Fruit fly (Drosophila melanogaster): ENCODE data around the gene CG9578.
"Not testable (repeated sequence)": the region's sequence is repeated elsewhere in the genome, so short reads cannot be mapped to it uniquely, and the experiment has no call there.

Gene CG9578

DNA sequence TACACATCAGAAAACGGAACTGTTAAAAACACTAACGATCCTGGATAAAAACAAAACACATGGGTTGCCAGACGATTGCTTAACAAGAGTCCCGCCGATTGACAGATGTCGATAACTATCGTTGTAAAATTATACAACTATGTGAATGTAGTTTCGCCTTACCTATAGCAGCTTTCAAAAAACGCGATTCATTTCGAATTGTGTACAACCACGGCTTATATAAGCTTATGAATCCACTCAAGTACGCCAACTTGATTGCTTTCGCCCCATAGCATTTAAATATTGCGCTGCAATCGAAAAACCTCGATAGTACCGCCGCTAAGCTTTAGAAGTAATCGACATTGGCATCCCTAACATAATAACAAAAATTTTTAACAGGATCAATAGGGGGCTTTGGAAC lies at the start of gene CG9578, which contains the start of gene CG9581:
Gene CG9578 (plus strand): TSS at position 325 of the 400 bp plus-strand sequence.
Gene CG9581 (minus strand): TSS at position 84 of the 400 bp plus-strand sequence.
- no peak for TF ChIP-seq Sin3A (optimal IDR thresholded peaks at IDR 0.05)
- TF ChIP-seq insv (optimal IDR thresholded peaks at IDR 0.05): no peak

DNA sequence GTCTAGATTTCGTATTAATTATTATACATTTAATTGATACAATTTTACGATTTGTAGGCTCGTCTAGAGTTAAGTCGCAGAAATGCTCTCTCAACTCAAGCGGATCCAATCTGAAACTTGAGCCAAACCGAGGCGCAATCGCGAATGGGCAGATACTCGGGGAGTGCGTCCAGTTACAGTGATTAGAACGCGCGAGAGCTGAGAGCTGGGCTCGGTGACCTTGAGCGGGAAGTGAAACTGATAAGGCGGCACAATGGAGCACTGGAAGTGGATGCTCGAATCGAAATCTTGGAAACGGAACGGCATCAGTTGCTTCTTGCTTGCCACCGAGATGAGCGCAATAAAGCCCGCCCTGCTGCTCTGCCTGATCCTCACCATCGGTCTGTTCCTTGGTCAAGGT lies 47.9 kb upstream of the CG9578 start, which contains the start of gene CG34331:
Gene CG34331 (plus strand): TSS at position 301 of the 400 bp plus-strand sequence.
- TF ChIP-seq ttk (optimal IDR thresholded peaks at IDR 0.05): no peak
- TF ChIP-seq h (optimal IDR thresholded peaks at IDR 0.05): no peak
- no peak for TF ChIP-seq insv (optimal IDR thresholded peaks at IDR 0.05)
- no peak for TF ChIP-seq Myc (optimal IDR thresholded peaks at IDR 0.05)
- no peak for TF ChIP-seq psq (optimal IDR thresholded peaks at IDR 0.05)
- TF ChIP-seq Sin3A (optimal IDR thresholded peaks at IDR 0.05): no peak

DNA sequence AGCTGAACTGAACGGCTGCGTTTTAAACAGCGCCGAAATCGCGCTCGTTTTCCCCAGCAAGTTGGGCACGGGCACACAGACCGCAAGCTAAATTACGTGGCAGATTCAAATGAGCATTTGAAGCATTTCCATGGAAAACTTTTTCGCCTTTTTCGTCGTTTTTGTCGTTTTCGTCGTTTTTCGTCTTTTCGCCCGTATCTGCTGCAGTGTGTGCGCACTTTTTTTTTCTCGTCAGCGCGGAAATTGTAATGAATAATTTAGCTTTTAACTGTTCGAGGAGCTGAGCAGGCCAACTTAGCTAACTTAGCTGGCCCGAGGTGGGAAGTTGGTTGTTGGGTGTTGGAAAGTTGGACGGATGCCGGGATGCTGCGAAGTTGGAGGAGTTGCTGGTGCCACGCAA lies 40.5 kb upstream of the CG9578 start:
- TF ChIP-seq Myc (optimal IDR thresholded peaks at IDR 0.05): no peak
- TF ChIP-seq h (optimal IDR thresholded peaks at IDR 0.05): no peak
- TF ChIP-seq Sin3A (optimal IDR thresholded peaks at IDR 0.05): no peak
- TF ChIP-seq ttk (optimal IDR thresholded peaks at IDR 0.05): no peak
- no peak for TF ChIP-seq psq (optimal IDR thresholded peaks at IDR 0.05)
- TF ChIP-seq insv (optimal IDR thresholded peaks at IDR 0.05): no peak

DNA sequence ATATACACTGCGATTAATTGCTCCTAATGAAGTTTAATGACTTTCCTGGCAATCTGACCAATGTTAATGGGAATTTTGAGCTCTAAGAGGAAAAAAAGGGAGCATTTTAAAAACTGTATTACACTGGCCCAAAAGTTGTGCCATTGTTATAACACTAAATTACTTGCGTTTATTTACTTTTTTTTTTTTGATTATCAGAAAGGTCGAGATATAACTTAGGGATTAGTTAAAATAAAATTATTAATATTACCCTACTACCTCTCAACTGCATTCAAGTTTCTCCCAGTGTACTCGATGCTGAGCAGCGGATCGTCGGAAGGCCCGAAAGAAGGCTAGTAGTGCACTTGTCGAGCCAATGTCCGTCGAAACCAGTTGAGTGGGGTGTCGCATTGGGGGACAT lies 39.5 kb upstream of the CG9578 start:
- no peak for TF ChIP-seq h (optimal IDR thresholded peaks at IDR 0.05)
- TF ChIP-seq Sin3A (optimal IDR thresholded peaks at IDR 0.05): no peak
- no peak for TF ChIP-seq Myc (optimal IDR thresholded peaks at IDR 0.05)
- no peak for TF ChIP-seq insv (optimal IDR thresholded peaks at IDR 0.05)
- TF ChIP-seq psq (optimal IDR thresholded peaks at IDR 0.05): no peak
- TF ChIP-seq ttk (optimal IDR thresholded peaks at IDR 0.05): no peak

DNA sequence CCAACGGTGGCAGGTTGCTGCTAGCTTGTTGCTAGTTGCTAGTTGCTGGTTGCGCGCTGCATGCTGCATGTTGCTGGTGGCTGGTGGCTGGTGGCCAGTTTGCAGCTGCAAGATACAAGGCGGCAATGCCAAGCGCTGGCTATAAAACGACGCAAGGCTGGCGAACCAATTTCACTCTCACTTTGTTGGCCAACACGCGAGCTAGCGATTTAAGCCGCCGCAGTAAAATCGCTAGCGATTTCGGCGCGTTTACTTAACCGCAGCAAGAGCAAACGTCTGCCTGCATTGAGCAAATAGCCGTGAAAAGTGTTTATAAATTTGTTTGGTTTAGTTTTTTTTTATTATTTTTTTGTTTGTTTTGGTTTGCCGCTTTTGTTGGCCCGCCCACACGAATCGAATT lies 36.6 kb upstream of the CG9578 start, which contains the start of gene CG15322:
Gene CG15322 (plus strand): TSS at position 148 of the 400 bp plus-strand sequence.
- TF ChIP-seq insv (optimal IDR thresholded peaks at IDR 0.05) (no peak), ttk (optimal IDR thresholded peaks at IDR 0.05) (no peak), psq (optimal IDR thresholded peaks at IDR 0.05) (no peak), Myc (optimal IDR thresholded peaks at IDR 0.05) (no peak), h (optimal IDR thresholded peaks at IDR 0.05) (no peak), Sin3A (optimal IDR thresholded peaks at IDR 0.05) (no peak)

DNA sequence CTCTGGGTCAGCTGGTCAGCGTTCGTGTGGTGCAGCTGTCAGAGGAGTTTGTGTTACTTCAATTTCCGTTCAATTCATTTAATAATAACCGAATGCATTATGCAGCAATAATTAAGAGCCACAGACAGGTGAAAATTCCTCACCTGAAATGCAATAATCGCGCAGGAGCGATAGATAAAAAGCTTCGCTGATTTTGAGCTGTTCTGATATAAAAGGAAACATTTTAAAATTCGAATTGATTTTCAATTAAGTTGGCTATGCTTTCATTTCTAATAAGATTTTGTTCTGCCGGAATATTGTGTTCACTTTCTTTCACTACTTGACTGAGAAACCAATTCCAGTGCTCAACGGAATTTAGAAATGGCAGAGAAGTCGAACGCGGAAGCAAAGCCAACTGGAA lies 30.5 kb upstream of the CG9578 start, which contains the start of gene CG42583:
Gene CG42583 (plus strand): TSS at position 301 of the 400 bp plus-strand sequence.
- TF ChIP-seq Sin3A (optimal IDR thresholded peaks at IDR 0.05): no peak
- TF ChIP-seq ttk (optimal IDR thresholded peaks at IDR 0.05): no peak
- TF ChIP-seq Myc (optimal IDR thresholded peaks at IDR 0.05): no peak
- no peak for TF ChIP-seq insv (optimal IDR thresholded peaks at IDR 0.05)
- TF ChIP-seq h (optimal IDR thresholded peaks at IDR 0.05): no peak
- TF ChIP-seq psq (optimal IDR thresholded peaks at IDR 0.05): no peak

DNA sequence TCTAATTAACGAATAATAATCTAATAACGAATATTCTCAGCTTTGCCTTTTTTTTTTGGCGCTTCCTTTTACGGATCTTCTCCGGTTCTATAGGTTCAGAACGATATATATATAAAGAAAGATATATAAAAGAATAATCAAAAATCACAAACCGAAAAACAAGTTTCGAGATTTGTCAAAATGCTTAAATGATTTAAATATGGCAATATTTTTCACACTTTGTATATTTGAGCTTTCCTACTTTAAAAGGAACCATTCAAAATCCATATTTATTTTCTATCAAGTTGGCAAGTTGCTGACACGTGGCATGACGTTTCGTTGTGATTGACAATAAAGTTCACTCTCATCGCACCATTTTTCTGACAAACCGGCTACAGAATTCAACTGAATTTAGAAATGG lies 29.3 kb upstream of the CG9578 start, which contains the start of gene CG34332:
Gene CG34332 (plus strand): TSS at position 301 of the 400 bp plus-strand sequence.
- TF ChIP-seq Myc (optimal IDR thresholded peaks at IDR 0.05) (no peak), h (optimal IDR thresholded peaks at IDR 0.05) (no peak), insv (optimal IDR thresholded peaks at IDR 0.05) (no peak), ttk (optimal IDR thresholded peaks at IDR 0.05) (no peak), Sin3A (optimal IDR thresholded peaks at IDR 0.05) (no peak), psq (optimal IDR thresholded peaks at IDR 0.05) (no peak)

DNA sequence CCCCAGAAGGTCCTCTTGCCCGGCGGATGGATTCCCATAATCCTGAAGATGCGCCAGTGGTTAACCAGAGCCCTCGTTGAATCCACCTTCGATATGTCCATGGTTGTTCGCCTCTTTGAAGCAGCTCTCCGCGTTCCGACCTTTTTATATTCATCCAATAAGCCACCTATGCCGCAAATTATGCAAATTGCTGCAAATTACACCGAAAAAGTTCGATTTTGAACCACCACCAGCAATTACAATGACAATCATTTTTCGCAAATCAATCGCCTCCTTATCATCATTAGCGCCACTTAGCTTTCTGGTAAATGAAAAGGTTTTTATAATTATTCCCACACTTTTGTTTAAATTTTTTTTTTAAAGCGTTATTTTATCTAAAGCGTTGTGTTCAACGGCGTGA lies 26.9 kb upstream of the CG9578 start, which contains the start of gene Or19a:
Gene Or19a (minus strand): TSS at position 101 of the 400 bp plus-strand sequence.
- not testable (repeated sequence) for TF ChIP-seq Myc, h, Sin3A (optimal IDR thresholded peaks at IDR 0.05)

DNA sequence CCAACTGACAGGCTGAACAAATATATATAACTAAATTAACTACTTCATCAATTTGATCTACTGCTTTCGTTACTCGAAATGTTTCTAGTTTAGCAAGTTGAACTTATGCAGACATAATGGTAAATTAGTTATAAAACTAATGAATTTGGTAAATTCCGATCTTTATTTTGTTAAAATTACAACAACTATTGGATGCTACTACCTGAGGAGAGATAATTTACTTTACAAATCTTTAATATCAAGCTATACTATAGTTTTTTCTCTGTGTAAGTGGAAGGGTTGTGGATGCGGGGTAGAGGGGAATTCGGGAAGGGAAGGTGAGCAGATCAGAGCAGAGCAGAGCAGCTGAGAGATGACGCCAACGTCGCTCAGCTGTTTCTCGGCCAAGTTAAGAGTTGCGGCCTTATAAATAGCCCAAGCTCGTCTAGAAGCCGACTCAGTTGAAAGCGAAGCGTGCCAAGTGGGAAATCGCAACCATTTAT lies 22.3 kb upstream of the CG9578 start, which contains the start of gene aspr:
Gene aspr (plus strand): TSS at position 432 of the 482 bp plus-strand sequence.
- TF ChIP-seq h (optimal IDR thresholded peaks at IDR 0.05) (no peak), Sin3A (optimal IDR thresholded peaks at IDR 0.05) (no peak), insv (optimal IDR thresholded peaks at IDR 0.05) (no peak), psq (optimal IDR thresholded peaks at IDR 0.05) (no peak), Myc (optimal IDR thresholded peaks at IDR 0.05) (no peak), ttk (optimal IDR thresholded peaks at IDR 0.05) (no peak)

DNA sequence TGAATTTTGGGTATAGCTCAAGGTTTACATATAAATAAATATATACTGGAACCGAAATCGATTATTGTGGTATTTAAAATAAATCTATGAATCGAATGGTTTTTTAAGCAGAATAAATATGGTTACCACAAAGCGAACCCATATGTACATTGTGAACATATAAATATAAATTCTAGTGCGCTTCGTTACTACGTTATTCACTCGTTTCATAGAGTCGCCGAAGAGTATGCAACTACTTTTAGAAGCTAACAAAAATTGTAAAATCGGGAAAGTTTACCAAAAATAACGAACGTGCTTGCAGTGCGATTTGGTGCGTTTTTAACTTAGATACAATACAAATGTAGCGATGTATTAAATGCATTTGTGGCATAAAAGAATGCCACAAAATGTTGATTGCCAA lies 14.1 kb upstream of the CG9578 start:
- TF ChIP-seq ttk (optimal IDR thresholded peaks at IDR 0.05): no peak
- TF ChIP-seq Myc (optimal IDR thresholded peaks at IDR 0.05): no peak
- TF ChIP-seq psq (optimal IDR thresholded peaks at IDR 0.05): no peak
- no peak for TF ChIP-seq Sin3A (optimal IDR thresholded peaks at IDR 0.05)
- TF ChIP-seq insv (optimal IDR thresholded peaks at IDR 0.05): no peak

DNA sequence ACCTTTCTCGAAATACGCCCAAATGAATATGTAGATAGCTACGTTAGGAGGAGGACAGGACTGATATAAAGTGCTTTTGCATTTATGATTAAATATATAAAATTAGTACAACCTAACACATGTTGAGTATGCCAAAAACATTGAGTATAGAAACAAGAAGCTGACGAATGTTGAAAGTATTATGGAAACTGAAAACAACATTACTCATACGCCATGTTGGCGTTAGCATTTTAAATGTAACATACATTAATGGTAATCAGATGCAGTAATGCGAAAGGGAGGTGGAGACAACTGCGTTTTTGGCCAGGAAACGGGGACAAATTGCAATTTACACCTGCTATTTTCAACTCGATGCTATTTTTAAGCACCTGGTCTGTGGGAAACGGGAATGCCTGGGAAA lies 11.5 kb upstream of the CG9578 start:
- TF ChIP-seq psq (optimal IDR thresholded peaks at IDR 0.05) (no peak), ttk (optimal IDR thresholded peaks at IDR 0.05) (no peak), h (optimal IDR thresholded peaks at IDR 0.05) (no peak), Myc (optimal IDR thresholded peaks at IDR 0.05) (no peak), insv (optimal IDR thresholded peaks at IDR 0.05) (no peak), Sin3A (optimal IDR thresholded peaks at IDR 0.05) (no peak)

DNA sequence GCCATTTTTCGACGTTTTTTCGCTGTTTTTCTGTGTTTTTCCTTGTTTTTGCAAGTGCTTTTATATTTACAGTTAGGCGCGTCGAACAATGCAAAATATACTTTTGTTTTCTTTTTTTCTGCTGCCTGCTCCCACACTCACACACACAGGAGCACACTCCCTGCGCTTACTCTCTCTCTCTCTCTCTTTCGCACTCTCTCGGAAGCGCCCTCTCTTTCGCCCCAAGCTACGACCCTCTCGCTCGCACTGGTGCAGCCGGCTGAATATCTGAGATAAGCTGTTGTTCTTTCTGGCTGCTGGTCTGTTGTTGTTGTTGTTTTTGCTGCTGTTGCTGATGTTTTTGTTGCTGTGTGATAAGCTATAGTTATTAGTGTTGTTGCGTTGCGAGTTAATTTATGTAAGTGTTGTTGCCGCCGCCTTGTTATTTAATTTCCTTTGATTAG lies 11.1 kb upstream of the CG9578 start:
- TF ChIP-seq ttk (optimal IDR thresholded peaks at IDR 0.05) (no peak), psq (optimal IDR thresholded peaks at IDR 0.05) (no peak), Sin3A (optimal IDR thresholded peaks at IDR 0.05) (no peak), h (optimal IDR thresholded peaks at IDR 0.05) (no peak), insv (optimal IDR thresholded peaks at IDR 0.05) (no peak), Myc (optimal IDR thresholded peaks at IDR 0.05) (no peak)

DNA sequence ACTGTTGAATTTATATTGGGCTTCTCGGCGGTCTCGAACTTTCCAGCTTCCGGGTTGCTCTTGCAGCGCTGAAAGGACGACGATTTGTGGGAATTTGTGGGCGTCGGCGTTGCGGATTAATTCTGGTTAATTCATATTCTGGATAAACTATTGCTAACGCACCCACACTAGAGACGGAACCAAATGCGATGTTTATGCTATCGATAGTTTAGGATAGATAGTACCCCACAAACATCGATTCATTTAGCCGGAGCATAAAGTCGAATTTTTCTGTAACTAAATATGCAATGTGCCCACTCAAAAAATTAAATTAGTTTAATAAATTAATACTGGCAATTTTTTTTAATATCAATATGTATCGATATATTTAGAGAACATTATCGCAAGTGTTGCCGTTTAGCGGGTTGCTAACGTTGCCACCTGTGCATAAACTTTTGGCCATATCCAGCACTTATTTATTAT lies 10.3 kb upstream of the CG9578 start, which contains the start of gene Rab35:
Gene Rab35 (minus strand): TSS at position 194 of the 462 bp plus-strand sequence.
- TF ChIP-seq psq (optimal IDR thresholded peaks at IDR 0.05) (no peak), Sin3A (optimal IDR thresholded peaks at IDR 0.05) (no peak), insv (optimal IDR thresholded peaks at IDR 0.05) (no peak), Myc (optimal IDR thresholded peaks at IDR 0.05) (no peak), h (optimal IDR thresholded peaks at IDR 0.05) (no peak), ttk (optimal IDR thresholded peaks at IDR 0.05) (no peak)

Data from Kc167 (cell line).